Fruit fly (Drosophila melanogaster) whole organism, embryonic: ENCODE results near the gene Prim1.
A peak's percentile ranks its signal among the peaks of the same experiment; 100 is the strongest.

Experiments
- Atf6 ChIP-seq: fragments of 200-800 bp; sonication (Bioruptor generic); IDR thresholded peaks from 2 replicates; pipeline ENCODE4 v1.3.6; 2022; ENCODE audit warnings: missing biosample characterization, missing genetic modification characterization
- B-H2 ChIP-seq: fragments of 200-800 bp; sonication (Bioruptor generic); optimal IDR thresholded peaks from 2 replicates; lab custom pipeline; 2018; ENCODE audit warnings: missing biosample characterization, mild to moderate bottlenecking, missing genetic modification characterization
- CG14050 ChIP-seq: fragments of 200-800 bp; sonication (Bioruptor generic); IDR thresholded peaks from 3 replicates; pipeline ENCODE4 v1.3.6; 2022; ENCODE audit warnings: missing biosample characterization, missing genetic modification characterization
- CG14441 ChIP-seq: fragments of 200-800 bp; sonication (Bioruptor generic); IDR thresholded peaks from 2 replicates; pipeline ENCODE4 v1.3.6; 2022; ENCODE audit warnings: missing biosample characterization, missing genetic modification characterization
- CG15514 ChIP-seq: fragments of 200-800 bp; sonication (Bioruptor generic); optimal IDR thresholded peaks from 3 replicates; lab custom pipeline; 2017; ENCODE audit warnings: missing biosample characterization, missing genetic modification characterization, mild to moderate bottlenecking, moderate library complexity, missing genetic modification reagents
- CG16779 ChIP-seq: fragments of 200-800 bp; sonication (Bioruptor generic); IDR thresholded peaks from 2 replicates; pipeline ENCODE4 v1.3.6; 2022; ENCODE audit warnings: missing biosample characterization, missing genetic modification characterization
- CG18619 ChIP-seq: fragments of 200-800 bp; sonication (Bioruptor generic); optimal IDR thresholded peaks from 3 replicates; lab custom pipeline; 2017; ENCODE audit warnings: missing biosample characterization, mild to moderate bottlenecking, missing genetic modification characterization
- CG31365 ChIP-seq: fragments of 200-800 bp; sonication (Bioruptor generic); optimal IDR thresholded peaks from 2 replicates; lab custom pipeline; 2018; ENCODE audit warnings: missing biosample characterization, mild to moderate bottlenecking, missing genetic modification characterization
- CG3407 ChIP-seq: fragments of 200-800 bp; sonication (Bioruptor generic); optimal IDR thresholded peaks from 2 replicates; lab custom pipeline; 2018; ENCODE audit warnings: missing biosample characterization, mild to moderate bottlenecking, missing genetic modification characterization
- CG3995 ChIP-seq: fragments of 200-800 bp; sonication (Bioruptor generic); optimal IDR thresholded peaks from 3 replicates; lab custom pipeline; 2016; ENCODE audit warnings: missing biosample characterization, missing genetic modification characterization
- CG4328 ChIP-seq: fragments of 200-800 bp; sonication (Bioruptor generic); optimal IDR thresholded peaks from 3 replicates; lab custom pipeline; 2017; ENCODE audit warnings: missing biosample characterization, missing genetic modification reagents, missing genetic modification characterization
- CG6813 ChIP-seq: fragments of 200-800 bp; sonication (Bioruptor generic); optimal IDR thresholded peaks from 2 replicates; lab custom pipeline; 2017; ENCODE audit warnings: missing biosample characterization, missing genetic modification characterization, mild to moderate bottlenecking, moderate library complexity, missing genetic modification reagents
- CG7987 ChIP-seq: fragments of 200-800 bp; sonication (Bioruptor generic); optimal IDR thresholded peaks from 2 replicates; lab custom pipeline; 2018; ENCODE audit warnings: missing biosample characterization, mild to moderate bottlenecking, missing genetic modification characterization, moderate library complexity
- CG8281 ChIP-seq: fragments of 200-800 bp; sonication (Bioruptor generic); optimal IDR thresholded peaks from 2 replicates; lab custom pipeline; 2018; ENCODE audit warnings: missing biosample characterization, mild to moderate bottlenecking, missing genetic modification characterization, moderate library complexity
- CG9727 ChIP-seq: fragments of 200-800 bp; sonication (Bioruptor generic); optimal IDR thresholded peaks from 3 replicates; lab custom pipeline; 2017; ENCODE audit warnings: missing biosample characterization, mild to moderate bottlenecking, missing genetic modification characterization
- CoRest ChIP-seq: fragments of 200-800 bp; sonication (Bioruptor generic); optimal IDR thresholded peaks from 3 replicates; lab custom pipeline; 2018; ENCODE audit warnings: missing biosample characterization, mild to moderate bottlenecking, missing genetic modification characterization, moderate library complexity
- E2f1 ChIP-seq: fragments of 200-800 bp; sonication (Bioruptor generic); IDR thresholded peaks from 2 replicates; pipeline ENCODE4 v1.3.6; 2022; ENCODE audit warnings: missing biosample characterization, missing genetic modification characterization
- E2f2 ChIP-seq: fragments of 200-800 bp; sonication (Bioruptor generic); IDR thresholded peaks from 2 replicates; pipeline ENCODE4 v1.3.6; 2022; ENCODE audit warnings: missing biosample characterization, missing genetic modification characterization
- Gsc ChIP-seq: fragments of 200-800 bp; sonication (Bioruptor generic); IDR thresholded peaks from 2 replicates; pipeline ENCODE4 v1.3.6; 2022; ENCODE audit warnings: missing biosample characterization, missing genetic modification characterization
- HLH4C ChIP-seq: fragments of 200-800 bp; sonication (Bioruptor generic); IDR thresholded peaks from 3 replicates; pipeline ENCODE4 v1.3.6; 2022; ENCODE audit warnings: missing biosample characterization, missing genetic modification characterization; ENCODE audit not compliant: partially characterized antibody
- MTF-1 ChIP-seq: fragments of 200-800 bp; sonication (Bioruptor generic); optimal IDR thresholded peaks from 2 replicates; lab custom pipeline; 2018; ENCODE audit warnings: missing biosample characterization, mild to moderate bottlenecking, missing genetic modification characterization, borderline replicate concordance
- Mad ChIP-seq: fragments of 200-800 bp; sonication (Bioruptor generic); optimal IDR thresholded peaks from 2 replicates; lab custom pipeline; 2016; ENCODE audit warnings: missing biosample characterization, missing genetic modification characterization
- Max ChIP-seq: fragments of 200-800 bp; sonication (Bioruptor generic); optimal IDR thresholded peaks from 2 replicates; lab custom pipeline; 2016; ENCODE audit warnings: missing biosample characterization, mild to moderate bottlenecking, missing genetic modification characterization
- NC2α ChIP-seq: fragments of 200-800 bp; sonication (Bioruptor generic); optimal IDR thresholded peaks from 2 replicates; lab custom pipeline; 2016; ENCODE audit warnings: missing biosample characterization, missing genetic modification characterization
- NK7.1 ChIP-seq: fragments of 200-800 bp; sonication (Bioruptor generic); optimal IDR thresholded peaks from 3 replicates; lab custom pipeline; 2016; ENCODE audit warnings: missing biosample characterization, missing genetic modification characterization
- Stat92E ChIP-seq, 3 experiments: fragments of >200 bp in 2 of 3; fragments of 200-800 bp in 1 of 3; sonication (Bioruptor generic) in 1 of 3; optimal IDR thresholded peaks; 2 replicates each; lab custom pipeline; 2017 to 2019; ENCODE audit warnings: missing biosample characterization in 3 of 3, missing genetic modification characterization in 3 of 3, mild to moderate bottlenecking in 1 of 3, moderate library complexity in 1 of 3
- ac ChIP-seq: fragments of 200-800 bp; sonication (Bioruptor generic); optimal IDR thresholded peaks from 3 replicates; lab custom pipeline; 2017; ENCODE audit warnings: missing biosample characterization, mild to moderate bottlenecking, missing genetic modification characterization
- bab2 ChIP-seq: fragments of 200-800 bp; sonication (Bioruptor generic); optimal IDR thresholded peaks from 2 replicates; lab custom pipeline; 2016; ENCODE audit warnings: missing biosample characterization, missing genetic modification characterization
- caup ChIP-seq: fragments of 200-800 bp; sonication (Bioruptor generic); optimal IDR thresholded peaks from 3 replicates; lab custom pipeline; 2017; ENCODE audit warnings: missing biosample characterization, mild to moderate bottlenecking, missing genetic modification characterization, moderate library complexity; ENCODE audit not compliant: severe bottlenecking
- chm ChIP-seq: fragments of 200-800 bp; sonication (Bioruptor generic); IDR thresholded peaks from 2 replicates; pipeline ENCODE4 v1.3.6; 2022; ENCODE audit warnings: missing biosample characterization, missing genetic modification characterization
- chn ChIP-seq: fragments of 200-800 bp; sonication (Bioruptor generic); optimal IDR thresholded peaks from 2 replicates; lab custom pipeline; 2016; ENCODE audit warnings: missing biosample characterization, missing genetic modification characterization
- dysf ChIP-seq: fragments of 200-800 bp; sonication (Bioruptor generic); IDR thresholded peaks from 3 replicates; pipeline ENCODE4 v1.3.6; 2022; ENCODE audit warnings: missing biosample characterization, missing genetic modification characterization
- fd3F ChIP-seq: fragments of 200-800 bp; sonication (Bioruptor generic); optimal IDR thresholded peaks from 2 replicates; lab custom pipeline; 2018; ENCODE audit warnings: missing biosample characterization, mild to moderate bottlenecking, missing genetic modification characterization, moderate library complexity
- fd64A ChIP-seq: fragments of 200-800 bp; sonication (Bioruptor generic); optimal IDR thresholded peaks from 3 replicates; lab custom pipeline; 2018; ENCODE audit warnings: missing biosample characterization, mild to moderate bottlenecking, missing genetic modification characterization
- gce ChIP-seq: fragments of 200-800 bp; sonication (Bioruptor generic); IDR thresholded peaks from 3 replicates; pipeline ENCODE4 v1.3.6; 2022; ENCODE audit warnings: missing biosample characterization, missing genetic modification characterization
- klu ChIP-seq: fragments of 200-800 bp; sonication (Bioruptor generic); IDR thresholded peaks from 2 replicates; pipeline ENCODE4 v1.3.6; 2022; ENCODE audit warnings: missing biosample characterization, missing genetic modification characterization
- lov ChIP-seq, 2 experiments: fragments of 200-800 bp in 1 of 2; fragments of >200 bp in 1 of 2; sonication (Bioruptor generic) in 1 of 2; IDR thresholded peaks in 1 of 2; optimal IDR thresholded peaks in 1 of 2; 2 replicates in 1 of 2; 3 replicates in 1 of 2; pipeline versions ENCODE4 v1.3.6 to Lab custom; 2017 to 2022; ENCODE audit warnings: missing biosample characterization in 1 of 2, missing genetic modification characterization in 1 of 2
- mirr ChIP-seq: fragments of 200-800 bp; sonication (Bioruptor generic); optimal IDR thresholded peaks from 3 replicates; lab custom pipeline; 2018; ENCODE audit warnings: missing biosample characterization, mild to moderate bottlenecking, missing genetic modification characterization
- org-1 ChIP-seq: fragments of 200-800 bp; sonication (Bioruptor generic); optimal IDR thresholded peaks from 2 replicates; lab custom pipeline; 2017; ENCODE audit warnings: missing biosample characterization, missing genetic modification characterization
- otp ChIP-seq: fragments of 200-800 bp; sonication (Bioruptor generic); IDR thresholded peaks from 3 replicates; pipeline ENCODE4, ENCODE4 v1.3.6; 2022; ENCODE audit warnings: missing biosample characterization, missing genetic modification characterization
- pan ChIP-seq, 4 experiments: fragments of >200 bp in 3 of 4; fragments of 200-800 bp in 1 of 4; sonication (Bioruptor generic) in 1 of 4; optimal IDR thresholded peaks in 3 of 4; IDR thresholded peaks in 1 of 4; 2 replicates each; pipeline versions ENCODE4 v1.3.6 to Lab custom; 2017 to 2022; ENCODE audit warnings: missing biosample characterization in 2 of 4, missing genetic modification characterization in 2 of 4, mixed read lengths in 1 of 4
- pum ChIP-seq: fragments of 200-800 bp; sonication (Bioruptor generic); optimal IDR thresholded peaks from 2 replicates; lab custom pipeline; 2016; ENCODE audit warnings: missing biosample characterization, missing genetic modification characterization
- schlank ChIP-seq: fragments of 200-800 bp; sonication (Bioruptor generic); optimal IDR thresholded peaks from 2 replicates; lab custom pipeline; 2018; ENCODE audit warnings: missing biosample characterization, mild to moderate bottlenecking, missing genetic modification characterization
- slp2 ChIP-seq: fragments of 200-800 bp; sonication (Bioruptor generic); optimal IDR thresholded peaks from 2 replicates; lab custom pipeline; 2016; ENCODE audit warnings: missing biosample characterization, missing genetic modification characterization
- sob ChIP-seq: fragments of 200-800 bp; sonication (Bioruptor generic); IDR thresholded peaks from 2 replicates; pipeline ENCODE4 v1.3.6; 2022; ENCODE audit warnings: missing biosample characterization, missing genetic modification characterization
- trem ChIP-seq: fragments of 200-800 bp; optimal IDR thresholded peaks from 3 replicates; lab custom pipeline; 2019; ENCODE audit warnings: missing biosample characterization, mild to moderate bottlenecking, missing genetic modification characterization, moderate library complexity
- tup ChIP-seq: fragments of 200-800 bp; sonication (Bioruptor generic); optimal IDR thresholded peaks from 2 replicates; lab custom pipeline; 2016; ENCODE audit warnings: missing biosample characterization, mild to moderate bottlenecking, missing genetic modification characterization, moderate library complexity
- z ChIP-seq: fragments of 200-800 bp; sonication (Bioruptor generic); IDR thresholded peaks from 3 replicates; pipeline ENCODE4 v1.3.6; 2022; ENCODE audit warnings: missing biosample characterization, missing genetic modification characterization

Gene Prim1

DNA sequence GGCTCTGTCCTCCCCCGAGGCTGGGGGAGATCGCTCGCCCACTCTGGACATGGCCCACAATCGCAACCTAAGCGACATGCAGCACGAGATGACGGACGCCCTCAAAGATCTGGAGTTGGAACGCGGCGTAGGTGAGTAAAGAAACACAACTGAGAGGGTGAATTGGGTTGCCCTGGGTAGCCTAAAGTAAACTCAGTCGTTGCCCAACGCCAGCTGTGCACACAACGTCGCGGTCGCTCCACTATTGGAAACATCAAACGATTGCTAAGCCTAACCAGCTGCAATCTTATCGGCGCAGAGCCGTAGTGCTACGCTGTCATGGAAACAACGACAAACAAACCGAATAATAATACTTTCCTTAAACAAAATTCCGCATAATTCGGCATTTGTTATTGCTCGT lies 7.2 kb downstream of the Prim1 start (continued):
- TF ChIP-seq Mad (GFP tag; lab: Kevin White, UChicago) (no peak), gce (peak; percentile 79; the same call in 2 of the 3 replicates), lov (optimal IDR thresholded peaks at IDR 0.05; lab: Kevin White, UChicago) (no peak), lov (GFP tag; IDR thresholded peaks at IDR 0.05; lab: Robert Waterston, UW) (0 out of 3 replicates have a peak, but pooled peaks have one; percentile 44), otp (GFP tag; lab: Robert Waterston, UW) (peak; percentile 40; the same call in 1 of the 3 replicates), schlank (tag; lab: Kevin White, UChicago) (peak; percentile 29), CoRest (tag; lab: Kevin White, UChicago) (no peak), CG6813 (peak; percentile 70), CG16779 (no peak), pum (no peak), chn (GFP tag; lab: Kevin White, UChicago) (no peak), CG8281 (tag; lab: Kevin White, UChicago) (peak; percentile 24), CG15514 (GFP tag; lab: Kevin White, UChicago) (peak; percentile 64), org-1 (GFP tag; lab: Kevin White, UChicago) (peak; percentile 36), sob (GFP tag; lab: Robert Waterston, UW) (peak; percentile 45; the same call in 1 of the 2 replicates), bab2 (GFP tag; lab: Kevin White, UChicago) (peak; percentile 4), tup (GFP tag; lab: Kevin White, UChicago) (peak; percentile 2), CG9727 (GFP tag; lab: Kevin White, UChicago) (peak; percentile 12), klu (GFP tag; lab: Robert Waterston, UW) (no peak), pan (optimal IDR thresholded peaks at IDR 0.05; lab: Kevin White, UChicago) (no peak), pan (GFP tag; optimal IDR thresholded peaks at IDR 0.05 in 1 of 2, IDR thresholded peaks at IDR 0.05 in 1 of 2) (peak in 1 of 2 experiments; percentile 64), ac (GFP tag; lab: Kevin White, UChicago) (peak; percentile 20), mirr (GFP tag; lab: Kevin White, UChicago) (peak; percentile 13), Atf6 (GFP tag; lab: Robert Waterston, UW) (peak; percentile 40; the same call in 1 of the 2 replicates), E2f2 (GFP tag; lab: Robert Waterston, UW) (peak; percentile 23; the same call in 1 of the 2 replicates), fd3F (GFP tag; lab: Kevin White, UChicago) (peak; percentile 17), Max (GFP tag; lab: Kevin White, UChicago) (no peak), CG14441 (0 out of 2 replicates have a peak, but pooled peaks have one; percentile 24), B-H2 (GFP tag; lab: Kevin White, UChicago) (peak; percentile 28), CG3995 (GFP tag; lab: Kevin White, UChicago) (no peak), Gsc (GFP tag; lab: Robert Waterston, UW) (no peak), z (0 out of 3 replicates have a peak, but pooled peaks have one; percentile 28), Stat92E (GFP tag; optimal IDR thresholded peaks at IDR 0.05; lab: Kevin White, UChicago) (no peak), CG3407 (GFP tag; lab: Kevin White, UChicago) (peak; percentile 44), slp2 (GFP tag; lab: Kevin White, UChicago) (no peak), CG14050 (GFP tag; lab: Robert Waterston, UW) (no peak), fd64A (GFP tag; lab: Kevin White, UChicago) (peak; percentile 47), E2f1 (GFP tag; lab: Robert Waterston, UW) (peak; percentile 17; the same call in 1 of the 2 replicates), CG18619 (GFP tag; lab: Kevin White, UChicago) (peak; percentile 18), chm (GFP tag; lab: Robert Waterston, UW) (peak; percentile 55), HLH4C (no peak), CG4328 (peak; percentile 50), CG7987 (GFP tag; lab: Kevin White, UChicago) (peak; percentile 1), caup (peak; percentile 58), dysf (0 out of 3 replicates have a peak, but pooled peaks have one; percentile 31), MTF-1 (GFP tag; lab: Kevin White, UChicago) (peak; percentile 56), NK7.1 (no peak), trem (tag; lab: Kevin White, UChicago) (no peak), NC2α (GFP tag; lab: Kevin White, UChicago) (peak; percentile 17), CG31365 (peak; percentile 30)
